Fruit fly (Drosophila melanogaster): ENCODE results near the gene tara.

Gene tara

dm6 chr3R:16222300-16222903 lies 3.0 kb upstream of the tara start (continued):
- TF ChIP-seq crp (GFP tag; optimal IDR thresholded peaks at IDR 0.05): peak in 1 of 2 experiments; percentile 76
- peak; percentile 99 for TF ChIP-seq gem (tag; optimal IDR thresholded peaks at IDR 0.05)
- TF ChIP-seq hb (GFP tag; IDR thresholded peaks at IDR 0.05; ENCODE audit: partially characterized antibody): no peak
- TF ChIP-seq HLH3B (GFP tag; IDR thresholded peaks at IDR 0.05): peak; percentile 100
- peak; percentile 98 for TF ChIP-seq CG7357 (GFP tag; IDR thresholded peaks at IDR 0.05)
- TF ChIP-seq CG2199 (GFP tag; IDR thresholded peaks at IDR 0.05): peak; percentile 100
- TF ChIP-seq odd (GFP tag; optimal IDR thresholded peaks at IDR 0.05): peak; percentile 88
- peak; percentile 98 for TF ChIP-seq CG11696 (GFP tag; IDR thresholded peaks at IDR 0.05)
- peak; percentile 99 for TF ChIP-seq mam (GFP tag; optimal IDR thresholded peaks at IDR 0.05)
- TF ChIP-seq CG32772 (GFP tag; IDR thresholded peaks at IDR 0.05): peak; percentile 100
- TF ChIP-seq CG9932 (GFP tag; IDR thresholded peaks at IDR 0.05): peak; percentile 99
- peak; percentile 99 for TF ChIP-seq cg (GFP tag; optimal IDR thresholded peaks at IDR 0.05)
- TF ChIP-seq Poxn (GFP tag; IDR thresholded peaks at IDR 0.05): peak; percentile 96
- TF ChIP-seq Adf1 (GFP tag; IDR thresholded peaks at IDR 0.05): peak; percentile 93
- TF ChIP-seq Hmx (GFP tag; optimal IDR thresholded peaks at IDR 0.05): peak; percentile 95
- peak; percentile 99 for TF ChIP-seq CG43689 (GFP tag; IDR thresholded peaks at IDR 0.05)
- TF ChIP-seq D (optimal IDR thresholded peaks at IDR 0.05): no peak
- peak; percentile 99 for TF ChIP-seq D (GFP tag; optimal IDR thresholded peaks at IDR 0.05)
- peak; percentile 99 for TF ChIP-seq Gsc (GFP tag; IDR thresholded peaks at IDR 0.05)
- peak; percentile 99 for TF ChIP-seq Chrac-16 (GFP tag; optimal IDR thresholded peaks at IDR 0.05)
- TF ChIP-seq salm (tag; optimal IDR thresholded peaks at IDR 0.05): peak; percentile 99
- peak; percentile 90 for TF ChIP-seq Deaf1 (tag; optimal IDR thresholded peaks at IDR 0.05)
- TF ChIP-seq Optix (GFP tag; IDR thresholded peaks at IDR 0.05): peak; percentile 100
- no peak for TF ChIP-seq Hr39 (optimal IDR thresholded peaks at IDR 0.05)
- TF ChIP-seq da (GFP tag; optimal IDR thresholded peaks at IDR 0.05): peak; percentile 99
- no peak for TF ChIP-seq unc-4 (GFP tag; IDR thresholded peaks at IDR 0.05; ENCODE audit: partially characterized antibody)
- TF ChIP-seq jigr1 (GFP tag; IDR thresholded peaks at IDR 0.05): peak; percentile 99
- TF ChIP-seq al (GFP tag; IDR thresholded peaks at IDR 0.05): peak; percentile 98
- peak; percentile 100 for TF ChIP-seq lab (GFP tag; optimal IDR thresholded peaks at IDR 0.05)
- TF ChIP-seq her (GFP tag; optimal IDR thresholded peaks at IDR 0.05): peak; percentile 98
- peak; percentile 98 for TF ChIP-seq CG12744 (GFP tag; optimal IDR thresholded peaks at IDR 0.05)
- TF ChIP-seq Hr3 (GFP tag; optimal IDR thresholded peaks at IDR 0.05): peak; percentile 98
- peak; percentile 99 for TF ChIP-seq CG16779 (GFP tag; IDR thresholded peaks at IDR 0.05)
- TF ChIP-seq CG10654 (GFP tag; optimal IDR thresholded peaks at IDR 0.05): peak; percentile 100
- TF ChIP-seq ap (GFP tag; IDR thresholded peaks at IDR 0.05): peak; percentile 100
- TF ChIP-seq CG2120 (GFP tag; optimal IDR thresholded peaks at IDR 0.05): peak; percentile 99
- TF ChIP-seq Blimp-1 (GFP tag; optimal IDR thresholded peaks at IDR 0.05): peak; percentile 99
- peak; percentile 98 for TF ChIP-seq CkIIα-i1 (GFP tag; IDR thresholded peaks at IDR 0.05)
- TF ChIP-seq croc (GFP tag; conservative IDR thresholded peaks at IDR 0.05): peak; percentile 99
- TF ChIP-seq dm (GFP tag; optimal IDR thresholded peaks at IDR 0.05): peak; percentile 99
- peak; percentile 100 for TF ChIP-seq CG17359 (tag; optimal IDR thresholded peaks at IDR 0.05)
- no peak for TF ChIP-seq cad (GFP tag; optimal IDR thresholded peaks at IDR 0.05)
- peak; percentile 87 for TF ChIP-seq Sry-δ (GFP tag; optimal IDR thresholded peaks at IDR 0.05)
- TF ChIP-seq dmrt99B (tag; optimal IDR thresholded peaks at IDR 0.05): peak; percentile 100
- peak; percentile 99 for TF ChIP-seq CG9876 (GFP tag; optimal IDR thresholded peaks at IDR 0.05)
- TF ChIP-seq tx (GFP tag; optimal IDR thresholded peaks at IDR 0.05): peak; percentile 99
- TF ChIP-seq tin (GFP tag; optimal IDR thresholded peaks at IDR 0.05): peak; percentile 99
- peak; percentile 99 for TF ChIP-seq CG9817 (tag; optimal IDR thresholded peaks at IDR 0.05)
- TF ChIP-seq CG9727 (GFP tag; optimal IDR thresholded peaks at IDR 0.05): peak; percentile 93
- peak; percentile 99 for TF ChIP-seq Asciz (GFP tag; optimal IDR thresholded peaks at IDR 0.05)
- TF ChIP-seq bigmax (GFP tag; optimal IDR thresholded peaks at IDR 0.05): peak; percentile 89
- TF ChIP-seq Lpt (GFP tag; optimal IDR thresholded peaks at IDR 0.05): no peak
